Fruit fly (Drosophila melanogaster): Measurements from ENCODE around the gene CG17328.

- TF ChIP-seq psq (optimal IDR thresholded peaks at IDR 0.05), result no peak
- TF ChIP-seq EcR (GFP tag; optimal IDR thresholded peaks at IDR 0.05), result no peak
- no peak for TF ChIP-seq pan (optimal IDR thresholded peaks at IDR 0.05)
- TF ChIP-seq Dll (optimal IDR thresholded peaks at IDR 0.05), result no peak
- no peak for TF ChIP-seq usp (GFP tag; optimal IDR thresholded peaks at IDR 0.05)
- TF ChIP-seq CG8478 (optimal IDR thresholded peaks at IDR 0.05), result no peak
Observed at dm6 chr2L:16277922-16278321, 21.8 kb upstream of the CG17328 start.
